Worm (Caenorhabditis elegans) whole organism, L4 larva: ENCODE data around the gene F19B6.10.
A peak's percentile ranks its signal among the peaks of the same experiment; 100 is the strongest.

ENCODE experiments used
- F10B5.3 ChIP-seq: sonication (generic microtip); optimal IDR thresholded peaks from 2 replicates; lab custom pipeline; 2016; ENCODE audit warnings: mild to moderate bottlenecking, missing genetic modification characterization, missing compliant biosample characterization
- F37D6.2 ChIP-seq: sonication (generic microtip); optimal IDR thresholded peaks from 2 replicates; lab custom pipeline; 2016; ENCODE audit warnings: mild to moderate bottlenecking, missing genetic modification characterization, missing compliant biosample characterization
- T20F7.1 ChIP-seq: fragments of 200-800 bp; sonication (Bioruptor generic); optimal IDR thresholded peaks from 2 replicates; lab custom pipeline; 2018; ENCODE audit warnings: mild to moderate bottlenecking, missing genetic modification characterization, missing compliant biosample characterization
- T26A8.4 ChIP-seq: fragments of 200-800 bp; sonication (Bioruptor generic); IDR thresholded peaks from 2 replicates; pipeline ENCODE4 v1.3.6; 2022; ENCODE audit warnings: missing genetic modification characterization, missing compliant biosample characterization
- Y5F2A.4 ChIP-seq: fragments of 200-800 bp; sonication (Bioruptor generic); optimal IDR thresholded peaks from 2 replicates; lab custom pipeline; 2018; ENCODE audit warnings: mild to moderate bottlenecking, missing genetic modification characterization, missing compliant biosample characterization
- ZK546.5 ChIP-seq, 2 experiments: sonication (generic microtip); optimal IDR thresholded peaks; 2 replicates each; lab custom pipeline; 2017; ENCODE audit warnings: missing biosample characterization in 2 of 2, missing genetic modification characterization in 2 of 2
- aha-1 ChIP-seq: fragments of 150-350 bp; peaks from one replicate; lab custom pipeline; 2014; ENCODE audit warnings: missing biosample characterization, missing genetic modification characterization
- arid-1 ChIP-seq: fragments of 200-800 bp; sonication (Bioruptor generic); conservative IDR thresholded peaks from 2 replicates; pipeline ENCODE4 v1.3.6; 2022; ENCODE audit warnings: missing genetic modification reagents, missing genetic modification characterization, missing compliant biosample characterization
- attf-4 ChIP-seq: sonication (generic microtip); optimal IDR thresholded peaks from 3 replicates; lab custom pipeline; 2017; ENCODE audit warnings: missing biosample characterization, missing genetic modification characterization
- ceh-28 ChIP-seq: fragments of 150-350 bp; optimal IDR thresholded peaks from 2 replicates; lab custom pipeline; 2014; ENCODE audit warnings: missing biosample characterization, missing genetic modification reagents, missing genetic modification characterization
- ceh-44 ChIP-seq: fragments of 200-800 bp; sonication (Bioruptor generic); IDR thresholded peaks from 2 replicates; pipeline ENCODE4 v1.3.6; 2022; ENCODE audit warnings: missing genetic modification reagents, missing genetic modification characterization, missing compliant biosample characterization
- ceh-62 ChIP-seq: sonication (generic microtip); optimal IDR thresholded peaks from 2 replicates; lab custom pipeline; 2017; ENCODE audit warnings: missing biosample characterization, missing genetic modification characterization
- daf-16 ChIP-seq, 3 experiments: sonication (generic microtip); optimal IDR thresholded peaks; 2 replicates each; lab custom pipeline; 2016 to 2017; ENCODE audit warnings: missing genetic modification characterization in 3 of 3, missing genetic modification reagents in 3 of 3, mild to moderate bottlenecking in 2 of 3, missing compliant biosample characterization in 2 of 3, missing biosample characterization in 1 of 3, moderate library complexity in 1 of 3
- dmd-6 ChIP-seq: fragments of 200-800 bp; sonication (Bioruptor generic); IDR thresholded peaks from 2 replicates; pipeline ENCODE4 v1.3.6; 2022; ENCODE audit warnings: missing genetic modification reagents, missing genetic modification characterization, missing compliant biosample characterization
- egl-27 ChIP-seq: sonication (generic microtip); optimal IDR thresholded peaks from 3 replicates; lab custom pipeline; 2017; ENCODE audit warnings: missing biosample characterization, missing genetic modification reagents, missing genetic modification characterization
- egl-43 ChIP-seq: fragments of 200-800 bp; sonication (Bioruptor generic); IDR thresholded peaks from 2 replicates; pipeline ENCODE4 v1.3.6; 2022; ENCODE audit warnings: missing genetic modification reagents, missing genetic modification characterization, missing compliant biosample characterization
- fkh-10 ChIP-seq: fragments of 150-350 bp; optimal IDR thresholded peaks from 2 replicates; lab custom pipeline; 2014; ENCODE audit warnings: missing biosample characterization, missing genetic modification reagents, missing genetic modification characterization
- hlh-11 ChIP-seq: fragments of 200-800 bp; sonication (Bioruptor generic); optimal IDR thresholded peaks from 2 replicates; lab custom pipeline; 2018; ENCODE audit warnings: mild to moderate bottlenecking, missing genetic modification characterization, missing compliant biosample characterization
- hlh-30 ChIP-seq: sonication (generic microtip); optimal IDR thresholded peaks from 2 replicates; lab custom pipeline; 2017; ENCODE audit warnings: antibody characterized with exemption, mild to moderate bottlenecking, missing genetic modification characterization, missing compliant biosample characterization; ENCODE audit not compliant: insufficient read depth
- hmg-1.1 ChIP-seq: fragments of 200-800 bp; sonication (Bioruptor generic); IDR thresholded peaks from 2 replicates; pipeline ENCODE4 v1.3.6; 2022; ENCODE audit warnings: missing genetic modification reagents, missing genetic modification characterization, missing compliant biosample characterization
- lin-1 ChIP-seq: fragments of 200-800 bp; sonication (Bioruptor generic); IDR thresholded peaks from 2 replicates; pipeline ENCODE4 v1.3.6; 2022; ENCODE audit warnings: missing genetic modification reagents, missing genetic modification characterization, missing compliant biosample characterization
- lin-13 ChIP-seq: fragments of 150-350 bp; optimal IDR thresholded peaks from 2 replicates; lab custom pipeline; 2014; ENCODE audit warnings: missing biosample characterization, missing genetic modification reagents, missing genetic modification characterization
- lin-39 ChIP-seq: fragments of 150-350 bp; optimal IDR thresholded peaks from 2 replicates; lab custom pipeline; 2014; ENCODE audit warnings: missing biosample characterization, missing genetic modification reagents, missing genetic modification characterization
- lir-3 ChIP-seq: sonication (generic microtip); optimal IDR thresholded peaks from 2 replicates; lab custom pipeline; 2016; ENCODE audit warnings: mild to moderate bottlenecking, missing genetic modification characterization, missing compliant biosample characterization
- lsy-2 ChIP-seq, 2 experiments: fragments of 150-350 bp in 1 of 2; sonication (generic microtip) in 1 of 2; optimal IDR thresholded peaks; 2 replicates each; lab custom pipeline; 2014 to 2017; ENCODE audit warnings: missing biosample characterization in 2 of 2, missing genetic modification characterization in 2 of 2
- madf-9 ChIP-seq: fragments of 200-800 bp; sonication (Bioruptor generic); conservative IDR thresholded peaks from 2 replicates; pipeline ENCODE4 v1.3.6; 2022; ENCODE audit warnings: missing genetic modification reagents, missing genetic modification characterization, missing compliant biosample characterization
- mdl-1 ChIP-seq, 2 experiments: fragments of 150-350 bp in 1 of 2; sonication (generic microtip) in 1 of 2; optimal IDR thresholded peaks; 2 replicates each; lab custom pipeline; 2014 to 2017; ENCODE audit warnings: missing biosample characterization in 2 of 2, missing genetic modification characterization in 2 of 2
- mes-2 ChIP-seq: sonication (generic microtip); optimal IDR thresholded peaks from 2 replicates; lab custom pipeline; 2016; ENCODE audit warnings: missing genotype, mild to moderate bottlenecking, missing genetic modification characterization, missing compliant biosample characterization; ENCODE audit not compliant: poor library complexity, severe bottlenecking
- mxl-3 ChIP-seq: fragments of 200-800 bp; sonication (Bioruptor generic); optimal IDR thresholded peaks from 2 replicates; lab custom pipeline; 2018; ENCODE audit warnings: mild to moderate bottlenecking, missing genetic modification characterization, missing compliant biosample characterization
- nhr-237 ChIP-seq: sonication (generic microtip); optimal IDR thresholded peaks from 2 replicates; lab custom pipeline; 2017; ENCODE audit warnings: missing biosample characterization, missing genetic modification characterization
- nhr-25 ChIP-seq: sonication (generic microtip); optimal IDR thresholded peaks from 2 replicates; lab custom pipeline; 2017; ENCODE audit warnings: missing genetic modification characterization, mild to moderate bottlenecking, missing compliant biosample characterization, antibody characterized with exemption, moderate library complexity, borderline replicate concordance; ENCODE audit not compliant: insufficient read depth
- nhr-42 ChIP-seq: fragments of 200-800 bp; sonication (Bioruptor generic); IDR thresholded peaks from 2 replicates; pipeline ENCODE4 v1.3.6; 2022; ENCODE audit warnings: missing genetic modification characterization, missing compliant biosample characterization
- nhr-6 ChIP-seq: fragments of 150-350 bp; optimal IDR thresholded peaks from 2 replicates; lab custom pipeline; 2014; ENCODE audit warnings: missing biosample characterization, missing genetic modification characterization
- nhr-77 ChIP-seq: fragments of 150-350 bp; optimal IDR thresholded peaks from 2 replicates; lab custom pipeline; 2014; ENCODE audit warnings: missing biosample characterization, missing genetic modification characterization
- pha-4 ChIP-seq, 2 experiments: fragments of 150-350 bp in 1 of 2; fragments of 200-800 bp in 1 of 2; sonication (Bioruptor generic) in 1 of 2; IDR thresholded peaks in 1 of 2; optimal IDR thresholded peaks in 1 of 2; 2 replicates each; pipeline versions ENCODE4 v1.3.6 to Lab custom; 2014 to 2022; ENCODE audit warnings: missing genetic modification characterization in 2 of 2, missing genetic modification reagents in 2 of 2, missing biosample characterization in 1 of 2, missing compliant biosample characterization in 1 of 2
- saeg-2 ChIP-seq: fragments of 200-800 bp; sonication (Bioruptor generic); IDR thresholded peaks from 2 replicates; pipeline ENCODE4 v1.3.6; 2022; ENCODE audit warnings: missing genetic modification reagents, missing genetic modification characterization, missing compliant biosample characterization
- set-16 ChIP-seq: fragments of 200-800 bp; sonication (Bioruptor generic); IDR thresholded peaks from 2 replicates; pipeline ENCODE4 v1.3.6; 2022; ENCODE audit warnings: missing genetic modification reagents, missing genetic modification characterization, missing compliant biosample characterization
- snpc-1.2 ChIP-seq: fragments of 200-800 bp; sonication (Bioruptor generic); IDR thresholded peaks from 2 replicates; pipeline ENCODE4 v1.3.6; 2022; ENCODE audit warnings: missing genetic modification reagents, missing genetic modification characterization, missing compliant biosample characterization
- tra-1 ChIP-seq: fragments of 200-800 bp; sonication (Bioruptor generic); IDR thresholded peaks from 2 replicates; pipeline ENCODE4 v1.3.6; 2022; ENCODE audit warnings: missing genetic modification reagents, missing genetic modification characterization, missing compliant biosample characterization
- unc-130 ChIP-seq: sonication (generic microtip); optimal IDR thresholded peaks from 2 replicates; lab custom pipeline; 2016; ENCODE audit warnings: missing genetic modification reagents, missing genetic modification characterization, missing compliant biosample characterization
- unc-62 ChIP-seq, 3 experiments: fragments of 150-350 bp in 1 of 3; sonication (generic microtip); optimal IDR thresholded peaks in 2 of 3; peaks in 1 of 3; 1 replicate in 1 of 3; 2 replicates in 2 of 3; lab custom pipeline; 2014 to 2017; ENCODE audit warnings: missing biosample characterization in 3 of 3, missing genetic modification characterization in 3 of 3, missing genetic modification reagents in 3 of 3, missing genotype in 1 of 3
- zag-1 ChIP-seq: fragments of 150-350 bp; optimal IDR thresholded peaks from 2 replicates; lab custom pipeline; 2014; ENCODE audit warnings: missing biosample characterization, missing genetic modification characterization
- zfp-2 ChIP-seq: sonication (generic microtip); optimal IDR thresholded peaks from 2 replicates; lab custom pipeline; 2016; ENCODE audit warnings: mild to moderate bottlenecking, missing genetic modification characterization, missing compliant biosample characterization
- zip-2 ChIP-seq: fragments of 150-350 bp; optimal IDR thresholded peaks from 2 replicates; lab custom pipeline; 2014; ENCODE audit warnings: missing biosample characterization, missing genetic modification characterization
- ztf-11 ChIP-seq: fragments of 150-350 bp; optimal IDR thresholded peaks from 2 replicates; lab custom pipeline; 2014; ENCODE audit warnings: missing biosample characterization, missing genetic modification characterization

Gene F19B6.10

DNA sequence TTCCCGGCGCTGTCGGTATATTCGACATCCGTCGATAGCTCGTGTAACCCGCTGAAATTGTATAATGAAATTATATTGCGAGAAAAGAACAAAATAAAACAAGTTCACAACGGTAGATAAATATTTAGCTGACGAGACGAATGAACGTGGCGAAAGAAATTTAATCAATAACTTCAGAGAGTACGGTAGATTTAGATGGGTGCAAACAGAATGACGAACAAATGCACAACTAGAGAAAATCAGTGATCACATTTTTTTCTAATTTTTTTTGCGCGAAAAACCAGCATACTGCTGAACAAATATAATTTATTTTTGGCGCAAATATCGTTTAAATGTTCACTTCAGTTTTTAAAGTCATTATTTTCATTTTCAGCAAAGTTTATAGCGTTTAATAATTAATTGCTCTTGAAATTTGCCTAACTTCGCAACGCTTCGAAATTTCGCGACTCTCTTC lies 23.8 kb downstream of the F19B6.10 start, which contains the start of gene sec-24.2:
Gene sec-24.2 (minus strand): TSS at position 51 of the 454 bp plus-strand sequence.
- TF ChIP-seq dmd-6 (GFP tag; lab: Robert Waterston, UW): no peak
- TF ChIP-seq unc-130 (GFP tag; lab: Kevin White, UChicago): peak; percentile 1

DNA sequence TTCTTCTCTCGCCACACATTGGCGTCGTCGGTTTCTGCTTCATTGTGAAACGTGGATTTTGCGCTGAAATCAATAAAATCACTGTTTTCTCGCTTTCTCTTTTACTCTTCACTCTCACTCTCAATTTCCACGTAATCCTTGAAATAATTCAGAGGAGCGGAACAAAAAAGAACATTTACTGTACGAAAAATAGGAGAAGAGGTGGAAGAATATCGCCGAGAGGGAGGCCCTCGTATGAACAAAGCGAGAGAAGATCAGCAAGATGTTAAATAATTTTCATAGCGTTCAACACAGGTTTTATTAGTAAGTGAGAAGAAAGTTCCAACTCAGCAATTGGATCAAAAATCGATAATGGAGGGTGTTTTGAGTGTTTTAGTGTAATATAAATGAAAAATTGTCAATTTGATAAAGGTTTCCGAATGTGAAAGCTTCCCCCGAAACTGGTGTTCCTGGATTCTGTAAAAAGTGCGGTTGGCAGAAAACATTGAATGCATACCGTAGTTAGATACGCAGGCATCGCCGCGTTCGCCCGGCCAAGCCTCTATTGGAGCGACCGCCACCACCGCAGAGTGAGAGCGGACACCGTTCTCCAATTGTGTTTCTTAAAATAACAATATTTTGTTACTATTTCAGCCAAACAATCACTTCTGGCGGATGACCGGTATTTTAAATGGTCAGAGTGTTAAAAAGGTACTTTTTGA lies 24.5 kb downstream of the F19B6.10 start, which contains the start of the genes ccr-4 and ZC518.8:
Gene ccr-4 (plus strand): TSS at position 151 of the 701 bp plus-strand sequence.
Gene ZC518.8 (minus strand): TSS at position 517 of the 701 bp plus-strand sequence.
- TF ChIP-seq egl-43 (GFP tag; lab: Robert Waterston, UW): no peak
- no peak for TF ChIP-seq zfp-2 (tag; lab: Kevin White, UChicago)
- no peak for TF ChIP-seq attf-4 (tag; lab: Kevin White, UChicago)
- no peak for TF ChIP-seq ztf-11
- TF ChIP-seq nhr-77 (tag; lab: Kevin White, UChicago): no peak
- TF ChIP-seq unc-62 (GFP tag; optimal IDR thresholded peaks at IDR 0.05 in 1 of 2; lab: Kevin White, UChicago): peak in 1 of 2 experiments; percentile 92
- TF ChIP-seq unc-62 (tag; optimal IDR thresholded peaks at IDR 0.05; lab: Kevin White, UChicago): no peak
- TF ChIP-seq lin-39: no peak
- TF ChIP-seq zip-2 (tag; lab: Kevin White, UChicago): no peak
- peak; percentile 47 for TF ChIP-seq mxl-3
- no peak for TF ChIP-seq saeg-2 (GFP tag; lab: Robert Waterston, UW)
- 0 out of 2 replicates have a peak, but pooled peaks have one; percentile 8 for TF ChIP-seq ceh-44
- TF ChIP-seq nhr-42 (GFP tag; lab: Robert Waterston, UW): no peak
- peak; percentile 25 to 89 for TF ChIP-seq lsy-2 (tag; optimal IDR thresholded peaks at IDR 0.05; lab: Kevin White, UChicago)
- TF ChIP-seq ceh-62 (tag; lab: Kevin White, UChicago): no peak
- no peak for TF ChIP-seq F37D6.2
- TF ChIP-seq mdl-1 (tag; optimal IDR thresholded peaks at IDR 0.05; lab: Kevin White, UChicago): no peak
- TF ChIP-seq tra-1 (GFP tag; lab: Robert Waterston, UW): no peak
- no peak for TF ChIP-seq T20F7.1 (GFP tag; lab: Kevin White, UChicago)
- peak; percentile 50 for TF ChIP-seq mes-2
- no peak for TF ChIP-seq egl-27 (tag; lab: Kevin White, UChicago)
- TF ChIP-seq aha-1 (tag; lab: Kevin White, UChicago): peak; percentile 91
- TF ChIP-seq madf-9: no peak
- TF ChIP-seq hmg-1.1 (GFP tag; lab: Robert Waterston, UW): peak; percentile 59
- TF ChIP-seq arid-1 (GFP tag; lab: Robert Waterston, UW): no peak
- TF ChIP-seq hlh-11: peak; percentile 26
- no peak for TF ChIP-seq snpc-1.2
- TF ChIP-seq lin-13 (GFP tag; lab: Kevin White, UChicago): peak; percentile 8
- TF ChIP-seq ZK546.5 (tag; optimal IDR thresholded peaks at IDR 0.05; lab: Kevin White, UChicago): peak in 1 of 2 experiments; percentile 65
- no peak for TF ChIP-seq daf-16 (GFP tag; optimal IDR thresholded peaks at IDR 0.05; lab: Kevin White, UChicago)
- peak; percentile 21 for TF ChIP-seq daf-16 (tag; optimal IDR thresholded peaks at IDR 0.05; lab: Kevin White, UChicago)
- TF ChIP-seq fkh-10: no peak
- TF ChIP-seq dmd-6 (GFP tag; lab: Robert Waterston, UW): peak; percentile 42

DNA sequence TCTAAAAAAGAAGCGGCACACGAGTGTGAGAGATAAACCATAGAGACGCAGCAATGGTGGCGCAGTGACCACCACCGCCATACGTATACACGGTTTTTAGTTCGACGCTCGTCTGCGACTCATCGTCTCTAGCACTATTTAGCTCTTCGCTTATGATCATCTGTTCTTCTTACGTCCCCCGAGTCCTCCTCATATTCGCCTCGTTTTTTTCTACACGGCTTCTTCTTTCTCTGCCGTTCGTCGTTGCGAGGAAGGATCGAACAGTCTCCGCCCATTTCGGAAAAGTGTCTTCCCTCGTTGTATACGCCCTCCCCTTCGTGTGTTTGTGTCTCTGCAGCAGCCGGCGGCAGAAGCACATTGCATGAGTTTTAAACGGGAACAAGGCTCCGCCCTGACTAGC lies 28.0 kb downstream of the F19B6.10 start:
- TF ChIP-seq aha-1 (tag; lab: Kevin White, UChicago) (peak; percentile 65), lin-1 (GFP tag; lab: Robert Waterston, UW) (no peak), egl-27 (tag; lab: Kevin White, UChicago) (no peak), F10B5.3 (no peak), ceh-28 (tag; lab: Kevin White, UChicago) (no peak), hlh-30 (tag; lab: Kevin White, UChicago) (peak; percentile 43), lir-3 (no peak), nhr-237 (tag; lab: Kevin White, UChicago) (no peak), zag-1 (tag; lab: Kevin White, UChicago) (no peak), set-16 (GFP tag; lab: Robert Waterston, UW) (peak; percentile 26; the same call in 1 of the 2 replicates), T26A8.4 (no peak; the same call in 1 of the 2 replicates), nhr-25 (tag; lab: Kevin White, UChicago) (no peak), mdl-1 (tag; optimal IDR thresholded peaks at IDR 0.05; lab: Kevin White, UChicago) (peak in 1 of 2 experiments; percentile 38), nhr-6 (tag; lab: Kevin White, UChicago) (no peak), daf-16 (GFP tag; optimal IDR thresholded peaks at IDR 0.05; lab: Kevin White, UChicago) (no peak), daf-16 (tag; optimal IDR thresholded peaks at IDR 0.05; lab: Kevin White, UChicago) (peak; percentile 18), Y5F2A.4 (GFP tag; lab: Kevin White, UChicago) (no peak), pha-4 (GFP tag; IDR thresholded peaks at IDR 0.05; lab: Robert Waterston, UW) (no peak), pha-4 (tag; optimal IDR thresholded peaks at IDR 0.05; lab: Kevin White, UChicago) (no peak), ceh-62 (tag; lab: Kevin White, UChicago) (no peak)
